Worm (Caenorhabditis elegans) whole organism, midembryonic: ENCODE data around the gene T01G1.4.

Experiments
- T22C8.4 ChIP-seq: fragments of 200-800 bp; sonication (Bioruptor generic); IDR thresholded peaks from 2 replicates; pipeline ENCODE4 v1.3.6; 2022; ENCODE audit warnings: missing genetic modification characterization, missing compliant biosample characterization
- cog-1 ChIP-seq: sonication (generic microtip); optimal IDR thresholded peaks from 2 replicates; lab custom pipeline; 2016; ENCODE audit warnings: missing genetic modification characterization, missing compliant biosample characterization
- flt-1 ChIP-seq: fragments of 200-800 bp; sonication (Bioruptor generic); IDR thresholded peaks from 2 replicates; pipeline ENCODE4 v1.3.6; 2022; ENCODE audit warnings: missing genetic modification characterization, missing compliant biosample characterization
- klf-2 ChIP-seq: fragments of 200-800 bp; sonication (Bioruptor generic); conservative IDR thresholded peaks from 2 replicates; pipeline ENCODE4 v1.3.6; 2022; ENCODE audit warnings: missing genetic modification reagents, missing genetic modification characterization, missing compliant biosample characterization
- med-1 ChIP-seq: sonication (generic microtip); optimal IDR thresholded peaks from 2 replicates; lab custom pipeline; 2017; ENCODE audit warnings: missing genetic modification characterization, mild to moderate bottlenecking, missing compliant biosample characterization, antibody characterized with exemption, missing genetic modification reagents; ENCODE audit not compliant: insufficient read depth
- ref-1 ChIP-seq: fragments of 200-800 bp; sonication (Bioruptor generic); conservative IDR thresholded peaks from 2 replicates; pipeline ENCODE4 v1.3.6; 2022; ENCODE audit warnings: missing genetic modification reagents, missing genetic modification characterization, missing compliant biosample characterization
- tab-1 ChIP-seq: fragments of 200-800 bp; sonication (Bioruptor generic); IDR thresholded peaks from 2 replicates; pipeline ENCODE4 v1.3.6; 2022; ENCODE audit warnings: missing genetic modification characterization, missing compliant biosample characterization

DNA sequence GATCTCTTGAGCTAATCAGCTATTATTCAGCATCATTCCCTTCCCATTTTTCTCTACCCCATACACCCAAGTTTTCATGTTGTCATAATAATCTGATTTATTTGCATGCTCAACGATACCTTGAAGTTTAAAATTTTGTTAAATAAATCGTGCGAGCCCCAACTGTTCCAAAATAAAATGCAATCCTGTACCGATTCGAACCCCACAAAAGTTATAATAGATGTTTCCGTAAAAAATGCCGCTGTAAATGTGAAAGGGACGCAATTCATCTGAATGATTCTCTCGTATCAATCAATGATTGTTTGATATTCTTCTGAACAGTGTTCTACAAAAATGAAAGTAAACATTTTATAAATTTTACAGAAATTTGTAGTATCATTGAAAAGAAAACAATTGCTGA, 16.1 kb upstream of the T01G1.4 start:
- TF ChIP-seq tab-1 (no peak), klf-2 (GFP tag; lab: Robert Waterston, UW) (no peak), flt-1 (GFP tag; lab: Robert Waterston, UW) (no peak), ref-1 (GFP tag; lab: Robert Waterston, UW) (no peak), T22C8.4 (GFP tag; lab: Robert Waterston, UW) (no peak), med-1 (GFP tag; lab: Kevin White, UChicago) (no peak), cog-1 (tag; lab: Kevin White, UChicago) (no peak)
